Fruit fly (Drosophila melanogaster): ENCODE measurements around the gene RpS3.
A peak's percentile ranks its signal among the peaks of the same experiment; 100 is the strongest.

RpS3 gene

DNA sequence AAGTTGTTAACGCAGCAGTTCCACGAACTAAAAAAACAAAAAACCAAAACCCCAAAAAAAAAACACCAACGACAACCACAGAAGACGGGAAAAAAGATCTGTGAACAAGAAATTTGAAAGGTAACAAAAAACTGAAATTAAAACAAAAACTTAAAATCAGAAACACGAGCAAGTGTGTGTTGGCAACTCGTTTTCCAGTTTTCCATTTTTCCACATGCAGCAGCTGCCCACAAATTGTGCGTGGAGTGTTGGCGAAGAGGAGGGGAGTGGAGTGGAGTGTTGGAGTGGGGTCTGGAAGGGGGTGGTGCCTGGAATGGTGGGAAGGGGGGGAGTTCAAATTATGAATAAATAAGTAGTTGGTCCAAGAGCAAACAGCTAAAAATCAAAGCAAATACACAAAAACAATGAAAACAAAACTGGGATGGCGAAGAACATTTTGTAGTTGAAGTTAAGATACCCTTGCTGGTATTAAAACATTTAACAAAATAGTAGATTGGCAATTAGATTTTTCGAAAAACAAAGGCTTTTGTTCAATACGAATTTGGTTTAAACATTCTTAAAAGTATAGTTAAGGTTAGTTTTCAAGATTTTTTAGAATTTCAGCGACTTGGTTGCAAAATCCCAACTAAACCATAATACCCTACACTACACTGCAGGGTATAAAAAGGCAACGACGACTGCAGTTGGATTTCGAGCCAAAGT lies 25.1 kb upstream of the RpS3 start (continued):
- TF ChIP-seq Ets96B (tag; optimal IDR thresholded peaks at IDR 0.05) (no peak), Met (GFP tag; optimal IDR thresholded peaks at IDR 0.05) (peak; percentile 70), Eip93F (GFP tag; optimal IDR thresholded peaks at IDR 0.05) (no peak), Eip75B (GFP tag; optimal IDR thresholded peaks at IDR 0.05) (peak; percentile 16), eg (GFP tag; IDR thresholded peaks at IDR 0.05) (peak; percentile 46; the same call in 1 of the 3 replicates), vri (GFP tag; optimal IDR thresholded peaks at IDR 0.05) (peak; percentile 6), achi (GFP tag; optimal IDR thresholded peaks at IDR 0.05) (no peak), CG1621 (tag; optimal IDR thresholded peaks at IDR 0.05) (no peak), spab (GFP tag; optimal IDR thresholded peaks at IDR 0.05) (no peak), Ets21C (GFP tag; optimal IDR thresholded peaks at IDR 0.05) (peak; percentile 50), Sox15 (GFP tag; optimal IDR thresholded peaks at IDR 0.05) (peak; percentile 65), CG15336 (GFP tag; IDR thresholded peaks at IDR 0.05) (no peak), CG16779 (tag; optimal IDR thresholded peaks at IDR 0.05) (no peak), CG6808 (GFP tag; optimal IDR thresholded peaks at IDR 0.05) (no peak), CG34406 (GFP tag; optimal IDR thresholded peaks at IDR 0.05) (peak; percentile 38), fd85E (GFP tag; optimal IDR thresholded peaks at IDR 0.05) (no peak), CG7368 (GFP tag; optimal IDR thresholded peaks at IDR 0.05) (no peak), Hr39 (GFP tag; optimal IDR thresholded peaks at IDR 0.05) (peak; percentile 80), CG6854 (GFP tag; optimal IDR thresholded peaks at IDR 0.05) (no peak), Smox (GFP tag; optimal IDR thresholded peaks at IDR 0.05) (peak; percentile 69), cyc (GFP tag; optimal IDR thresholded peaks at IDR 0.05) (peak; percentile 64), lz (GFP tag; optimal IDR thresholded peaks at IDR 0.05) (peak; percentile 49), CG10669 (GFP tag; optimal IDR thresholded peaks at IDR 0.05) (peak; percentile 14), esn (GFP tag; optimal IDR thresholded peaks at IDR 0.05) (peak; percentile 56), Blimp-1 (GFP tag; optimal IDR thresholded peaks at IDR 0.05) (no peak), CG11762 (GFP tag; optimal IDR thresholded peaks at IDR 0.05; ENCODE audit: insufficient read depth) (no peak), dac (GFP tag; optimal IDR thresholded peaks at IDR 0.05) (no peak), Sox14 (GFP tag; optimal IDR thresholded peaks at IDR 0.05) (peak; percentile 58), Sox102F (GFP tag; optimal IDR thresholded peaks at IDR 0.05) (peak; percentile 71), CG6163 (GFP tag; IDR thresholded peaks at IDR 0.05) (0 out of 3 replicates have a peak, but pooled peaks have one; percentile 32), CG8632 (GFP tag; optimal IDR thresholded peaks at IDR 0.05) (peak; percentile 59), fd59A (GFP tag; optimal IDR thresholded peaks at IDR 0.05) (no peak), dsx (GFP tag; optimal IDR thresholded peaks at IDR 0.05; ENCODE audit: poor library complexity, severe bottlenecking) (no peak), Hr38 (GFP tag; optimal IDR thresholded peaks at IDR 0.05) (no peak), Hr4 (GFP tag; optimal IDR thresholded peaks at IDR 0.05) (peak; percentile 60), CG11294 (GFP tag; IDR thresholded peaks at IDR 0.05) (no peak), CG11902 (GFP tag; optimal IDR thresholded peaks at IDR 0.05) (peak; percentile 30)

DNA sequence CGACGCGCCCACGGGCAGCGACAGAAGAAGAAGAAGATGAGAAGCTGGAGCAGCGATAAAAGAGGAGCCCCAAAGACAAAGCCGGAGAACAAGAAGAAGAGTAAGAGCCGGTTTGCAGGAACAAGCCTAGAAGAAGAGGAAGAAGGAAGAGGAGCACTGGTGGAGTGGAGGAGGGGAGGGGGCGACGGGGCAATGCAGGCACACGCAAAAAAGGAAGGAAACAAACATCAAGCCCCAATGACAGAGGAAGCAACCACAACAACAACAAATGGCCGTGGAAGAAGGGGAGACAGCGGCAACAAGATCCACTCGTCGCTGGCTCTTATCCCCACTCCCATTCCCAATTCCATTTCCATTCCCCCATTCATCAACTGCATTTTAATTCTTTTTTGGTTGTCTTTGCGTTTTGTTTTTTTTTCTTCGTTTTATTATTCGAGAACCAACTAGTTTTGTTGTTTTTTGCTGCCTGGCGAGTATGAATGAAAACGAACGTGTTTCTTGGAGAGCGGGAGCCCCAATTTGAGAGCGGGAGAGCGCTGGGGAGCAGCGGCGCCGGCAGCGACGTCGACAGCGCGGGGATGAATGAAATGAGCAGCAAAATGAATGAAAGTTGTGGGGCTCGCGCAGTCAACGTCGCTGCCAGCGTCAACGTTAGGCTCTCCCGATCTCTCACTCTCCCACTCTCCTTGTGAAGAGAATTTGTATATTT lies 24.4 kb upstream of the RpS3 start:
- TF ChIP-seq achi (GFP tag; optimal IDR thresholded peaks at IDR 0.05) (peak; percentile 86), cyc (GFP tag; optimal IDR thresholded peaks at IDR 0.05) (no peak), Hr39 (GFP tag; optimal IDR thresholded peaks at IDR 0.05) (no peak), CG31627 (GFP tag; optimal IDR thresholded peaks at IDR 0.05) (no peak), svp (GFP tag) (peak; percentile 73), CG10631 (GFP tag; optimal IDR thresholded peaks at IDR 0.05) (peak; percentile 53), ss (GFP tag; optimal IDR thresholded peaks at IDR 0.05) (peak; percentile 98 to 99), Met (GFP tag; optimal IDR thresholded peaks at IDR 0.05) (peak; percentile 4), fd59A (GFP tag; optimal IDR thresholded peaks at IDR 0.05) (peak; percentile 77), Gug (GFP tag; IDR thresholded peaks at IDR 0.05) (peak; percentile 78), Lpt (GFP tag; optimal IDR thresholded peaks at IDR 0.05) (peak; percentile 95), Ets21C (GFP tag; optimal IDR thresholded peaks at IDR 0.05) (no peak), CG8119 (GFP tag; IDR thresholded peaks at IDR 0.05) (peak; percentile 95), fkh (GFP tag; optimal IDR thresholded peaks at IDR 0.05) (no peak), CG6808 (GFP tag; optimal IDR thresholded peaks at IDR 0.05) (peak; percentile 97), vri (GFP tag; optimal IDR thresholded peaks at IDR 0.05) (peak; percentile 82), CG4318 (GFP tag; optimal IDR thresholded peaks at IDR 0.05) (no peak), OdsH (GFP tag; optimal IDR thresholded peaks at IDR 0.05) (peak; percentile 65), CG10669 (GFP tag; optimal IDR thresholded peaks at IDR 0.05) (peak; percentile 94), topi (GFP tag; optimal IDR thresholded peaks at IDR 0.05) (peak; percentile 22), Eip75B (GFP tag; optimal IDR thresholded peaks at IDR 0.05) (peak; percentile 79), CG11294 (GFP tag; IDR thresholded peaks at IDR 0.05) (peak; percentile 61; the same call in 1 of the 2 replicates), lz (GFP tag; optimal IDR thresholded peaks at IDR 0.05) (no peak)
